Fruit fly (Drosophila melanogaster) Kc167 (cell line): ENCODE data around the gene CG18088.

Experiments
- Myc ChIP-seq: fragments of >200 bp; optimal IDR thresholded peaks from 2 replicates; lab custom pipeline; 2017; ENCODE audit warnings: missing external identifiers
- Sin3A ChIP-seq: fragments of >200 bp; optimal IDR thresholded peaks from 2 replicates; lab custom pipeline; 2018; ENCODE audit warnings: missing external identifiers
- h ChIP-seq: fragments of >200 bp; optimal IDR thresholded peaks from 3 replicates; lab custom pipeline; 2018; ENCODE audit warnings: missing external identifiers
- psq ChIP-seq: fragments of >200 bp; optimal IDR thresholded peaks from 2 replicates; lab custom pipeline; 2017; ENCODE audit warnings: missing external identifiers
- ttk ChIP-seq: sonication (Bioruptor generic); optimal IDR thresholded peaks from 2 replicates; lab custom pipeline; 2017; ENCODE audit warnings: missing external identifiers

DNA sequence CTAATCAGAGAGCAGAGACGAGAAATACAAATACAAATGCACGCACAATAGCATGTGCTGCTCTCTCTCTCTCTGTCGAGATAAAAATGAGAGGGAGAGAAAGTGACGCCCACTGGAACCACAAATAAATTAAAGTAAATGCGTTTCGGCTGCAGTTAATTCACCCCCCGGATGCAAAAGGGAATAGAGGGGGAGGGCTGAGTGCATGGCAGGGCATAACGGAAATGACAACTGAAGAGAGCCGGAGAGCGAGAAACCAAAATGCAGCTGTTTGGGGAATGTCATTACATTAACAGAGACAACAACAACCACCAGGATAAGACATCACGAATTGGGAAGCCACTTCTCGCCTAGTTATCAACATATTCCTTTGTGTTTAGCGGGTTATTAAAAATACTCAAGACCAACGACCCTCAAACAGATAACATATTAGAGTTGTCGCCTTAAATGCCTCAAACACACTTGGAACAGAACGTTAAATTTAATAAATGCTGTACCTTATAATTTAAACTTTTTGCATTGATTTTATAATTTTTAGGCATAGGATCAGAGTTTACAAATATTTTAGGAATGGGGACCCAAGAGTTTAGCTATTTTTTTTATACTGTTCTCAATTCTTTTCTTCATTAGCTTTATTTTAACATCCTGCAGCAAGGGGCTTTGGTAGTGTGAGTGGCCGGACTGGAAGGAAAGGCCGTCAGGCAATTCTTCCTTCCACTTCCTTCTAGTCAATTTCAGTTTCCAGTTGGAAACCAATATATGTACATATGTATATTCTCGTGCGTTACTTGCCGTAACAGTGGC, 17.2 kb upstream of the CG18088 start:
- TF ChIP-seq ttk (no peak), psq (lab: Kevin White, UChicago) (no peak), Myc (lab: Kevin White, UChicago) (no peak), Sin3A (lab: Kevin White, UChicago) (no peak), h (no peak)
